Fruit fly (Drosophila melanogaster): ENCODE measurements around the gene gkt.

- TF ChIP-seq h (optimal IDR thresholded peaks at IDR 0.05): no peak
- TF ChIP-seq Sin3A (optimal IDR thresholded peaks at IDR 0.05): no peak
- no peak for TF ChIP-seq insv (optimal IDR thresholded peaks at IDR 0.05)
- no peak for TF ChIP-seq Myc (optimal IDR thresholded peaks at IDR 0.05)
Observed at dm6 chr2L:3130417-3130816, 29.3 kb upstream of the gkt start.

All from Kc167 (cell line).